Worm (Caenorhabditis elegans): ENCODE data around the gene T14G8.3.

Gene T14G8.3

DNA sequence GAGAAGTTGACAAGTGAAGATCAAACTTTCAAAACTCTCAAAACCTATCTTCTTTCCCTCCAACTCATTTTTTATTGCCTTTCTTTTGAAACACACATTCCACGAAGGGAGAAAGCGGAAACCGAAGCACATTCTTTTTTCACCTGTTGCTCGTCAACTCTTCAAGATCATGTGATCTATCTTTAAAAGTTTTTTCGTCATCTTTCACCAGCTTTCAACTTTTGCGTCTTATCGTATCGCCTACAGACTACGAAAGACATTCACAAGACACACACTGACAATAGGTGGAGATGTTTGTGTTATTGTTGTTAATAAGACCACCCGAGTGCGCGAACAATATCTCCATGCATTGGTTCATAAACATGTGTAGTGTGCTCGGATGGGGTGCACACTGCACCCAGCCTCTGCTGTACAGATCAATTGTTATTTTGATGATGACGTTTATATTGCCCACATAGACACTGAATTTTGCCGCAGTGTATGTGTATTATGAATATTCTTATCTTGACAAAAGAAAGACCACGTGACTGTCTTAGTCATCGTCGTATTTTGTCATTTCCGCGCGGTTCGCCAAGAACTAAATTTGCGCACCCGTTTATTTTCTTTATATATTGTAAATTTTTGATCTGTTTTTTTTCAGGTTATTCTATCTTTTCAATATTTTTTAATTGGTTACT lies 12.8 kb downstream of the T14G8.3 start (continued):
- TF ChIP-seq rnt-1 (tag; optimal IDR thresholded peaks at IDR 0.05), result peak; percentile 87
- no peak for TF ChIP-seq elt-3 (tag; optimal IDR thresholded peaks at IDR 0.05)
- peak; percentile 15 for TF ChIP-seq nhr-77 (tag; optimal IDR thresholded peaks at IDR 0.05)
- TF ChIP-seq nhr-85 (tag), result peak; percentile 59
- no peak for TF ChIP-seq zip-4 (GFP tag; optimal IDR thresholded peaks at IDR 0.05)
- TF ChIP-seq lsy-2 (tag; optimal IDR thresholded peaks at IDR 0.05), result peak; percentile 44 to 49
- TF ChIP-seq unc-30 (tag; optimal IDR thresholded peaks at IDR 0.05), result no peak
- TF ChIP-seq pag-3 (tag; optimal IDR thresholded peaks at IDR 0.05; ENCODE audit: borderline replicate concordance, insufficient read depth), result no peak
- no peak for TF ChIP-seq unc-86 (tag; optimal IDR thresholded peaks at IDR 0.05)
- no peak for TF ChIP-seq C34B4.2 (tag; optimal IDR thresholded peaks at IDR 0.05)
- peak; percentile 47 for TF ChIP-seq snu-23 (GFP tag; optimal IDR thresholded peaks at IDR 0.05)
- peak; percentile 20 for TF ChIP-seq lir-3 (tag; optimal IDR thresholded peaks at IDR 0.05; ENCODE audit: poor library complexity)
- no peak for TF ChIP-seq aha-1 (tag; optimal IDR thresholded peaks at IDR 0.05)
- no peak for TF ChIP-seq lin-35 (GFP tag; optimal IDR thresholded peaks at IDR 0.05)
- peak; percentile 46 for TF ChIP-seq nhr-11 (tag; optimal IDR thresholded peaks at IDR 0.05)
- peak; percentile 38 for TF ChIP-seq tbx-2 (tag; optimal IDR thresholded peaks at IDR 0.05)
- TF ChIP-seq xbp-1 (tag; optimal IDR thresholded peaks at IDR 0.05), result peak; percentile 36

DNA sequence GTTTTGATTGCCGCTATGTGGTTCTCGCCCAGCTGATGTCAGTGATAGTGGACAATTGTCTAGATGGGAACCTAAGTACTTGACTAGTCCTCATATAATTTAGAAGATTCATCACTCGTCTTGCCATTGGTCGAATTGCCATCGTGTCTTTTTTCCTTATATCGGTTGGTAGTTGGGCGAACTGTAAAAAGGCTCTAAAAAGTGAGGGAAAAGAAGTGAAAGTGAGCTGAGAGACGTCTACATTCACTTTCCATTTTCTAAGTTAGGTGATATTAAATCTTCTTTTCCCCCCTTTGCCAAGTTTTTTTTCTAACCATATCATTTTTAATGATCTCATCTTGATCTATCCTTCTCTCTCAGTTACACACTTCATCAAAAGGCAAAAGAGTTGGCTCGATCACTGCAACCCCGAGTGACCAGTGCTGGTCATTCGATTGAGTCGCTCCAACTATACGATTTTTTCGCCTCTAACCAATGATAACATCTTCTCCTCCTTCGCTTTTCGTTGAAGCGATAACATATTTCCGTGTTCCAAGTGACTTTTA lies 13.8 kb downstream of the T14G8.3 start:
- TF ChIP-seq blmp-1 (tag; optimal IDR thresholded peaks at IDR 0.05) (peak; percentile 57), hlh-4 (tag; optimal IDR thresholded peaks at IDR 0.05) (no peak), ztf-4 (tag; optimal IDR thresholded peaks at IDR 0.05) (no peak), Y116A8C.19 (tag; optimal IDR thresholded peaks at IDR 0.05; ENCODE audit: borderline replicate concordance) (no peak), egl-27 (tag; optimal IDR thresholded peaks at IDR 0.05) (no peak), zag-1 (tag; optimal IDR thresholded peaks at IDR 0.05) (no peak), mef-2 (tag; optimal IDR thresholded peaks at IDR 0.05) (no peak), rnt-1 (tag; optimal IDR thresholded peaks at IDR 0.05) (peak; percentile 12), sox-4 (tag; optimal IDR thresholded peaks at IDR 0.05) (no peak), ceh-63 (GFP tag; optimal IDR thresholded peaks at IDR 0.05) (no peak), ces-1 (GFP tag; optimal IDR thresholded peaks at IDR 0.05) (no peak), lin-35 (GFP tag; optimal IDR thresholded peaks at IDR 0.05) (no peak), unc-62 (GFP tag; optimal IDR thresholded peaks at IDR 0.05) (no peak), efl-1 (optimal IDR thresholded peaks at IDR 0.05) (no peak), efl-1 (GFP tag; optimal IDR thresholded peaks at IDR 0.05 in 1 of 2) (no peak), aha-1 (tag; optimal IDR thresholded peaks at IDR 0.05) (no peak), nhr-76 (tag; optimal IDR thresholded peaks at IDR 0.05) (no peak), nhr-12 (tag; optimal IDR thresholded peaks at IDR 0.05) (no peak), tbx-2 (tag; optimal IDR thresholded peaks at IDR 0.05) (no peak), nhr-85 (tag) (peak; percentile 77), jun-1 (tag; optimal IDR thresholded peaks at IDR 0.05) (no peak), ama-1 (optimal IDR thresholded peaks at IDR 0.05) (no peak), snpc-4 (tag; optimal IDR thresholded peaks at IDR 0.05) (no peak), elt-3 (tag; optimal IDR thresholded peaks at IDR 0.05) (peak in 1 of 6 experiments; percentile 28)

DNA sequence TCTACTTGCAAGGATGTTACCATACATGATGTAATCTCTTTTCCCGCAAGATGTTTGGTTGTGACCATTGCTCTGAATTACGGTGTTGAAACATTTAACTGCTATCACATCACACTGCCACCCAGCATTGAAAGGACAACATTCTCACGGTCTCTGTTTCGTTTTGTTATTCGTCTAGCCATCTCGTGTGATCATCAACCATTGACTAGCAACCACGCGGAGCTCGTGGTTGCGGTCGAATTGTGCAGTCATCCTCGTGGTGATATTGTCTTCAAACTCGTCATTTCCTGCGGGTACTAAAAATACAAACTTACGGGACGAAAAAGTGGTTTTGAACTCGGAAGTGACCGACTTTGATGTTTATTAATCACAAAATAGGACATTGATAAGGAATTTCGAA lies 14.6 kb downstream of the T14G8.3 start:
- no peak for TF ChIP-seq hlh-4 (tag; optimal IDR thresholded peaks at IDR 0.05)
- TF ChIP-seq pag-3 (tag; optimal IDR thresholded peaks at IDR 0.05; ENCODE audit: borderline replicate concordance, insufficient read depth), result no peak
- no peak for TF ChIP-seq egl-13 (tag; optimal IDR thresholded peaks at IDR 0.05)
- no peak for TF ChIP-seq ces-1 (GFP tag; optimal IDR thresholded peaks at IDR 0.05)
- TF ChIP-seq nhr-47 (tag; optimal IDR thresholded peaks at IDR 0.05), result no peak
- no peak for TF ChIP-seq vab-15 (tag; optimal IDR thresholded peaks at IDR 0.05)
- no peak for TF ChIP-seq mep-1 (tag; optimal IDR thresholded peaks at IDR 0.05)
- no peak for TF ChIP-seq ceh-82 (tag; optimal IDR thresholded peaks at IDR 0.05)
- no peak for TF ChIP-seq lin-13 (GFP tag; optimal IDR thresholded peaks at IDR 0.05)
- TF ChIP-seq efl-3 (GFP tag; optimal IDR thresholded peaks at IDR 0.05), result no peak
- TF ChIP-seq nhr-84 (tag; optimal IDR thresholded peaks at IDR 0.05), result no peak
- no peak for TF ChIP-seq aly-2 (tag; optimal IDR thresholded peaks at IDR 0.05)
- no peak for TF ChIP-seq fos-1 (tag; optimal IDR thresholded peaks at IDR 0.05)
- TF ChIP-seq lin-39 (tag; optimal IDR thresholded peaks at IDR 0.05), result no peak
- TF ChIP-seq ama-1 (optimal IDR thresholded peaks at IDR 0.05), result no peak
- TF ChIP-seq ets-5 (GFP tag; IDR thresholded peaks at IDR 0.05), result no peak
- TF ChIP-seq blmp-1 (tag; optimal IDR thresholded peaks at IDR 0.05), result no peak
- peak; percentile 72 for TF ChIP-seq nhr-71 (tag; optimal IDR thresholded peaks at IDR 0.05)
- no peak for TF ChIP-seq zag-1 (tag; optimal IDR thresholded peaks at IDR 0.05)
- no peak for TF ChIP-seq snpc-4 (tag; optimal IDR thresholded peaks at IDR 0.05)
- peak; percentile 18 for TF ChIP-seq skn-1 (tag; optimal IDR thresholded peaks at IDR 0.05)
- TF ChIP-seq F16B12.6 (tag; optimal IDR thresholded peaks at IDR 0.05), result no peak

All from whole organism, L1 larva.